Worm (Caenorhabditis elegans) whole organism, midembryonic: ENCODE results near the gene ZC404.15.

ENCODE experiments used
- flt-1 ChIP-seq: fragments of 200-800 bp; sonication (Bioruptor generic); IDR thresholded peaks from 2 replicates; pipeline ENCODE4 v1.3.6; 2022; ENCODE audit warnings: missing genetic modification characterization, missing compliant biosample characterization
- ztf-29 ChIP-seq: fragments of 200-800 bp; sonication (Bioruptor generic); IDR thresholded peaks from 2 replicates; pipeline ENCODE4 v1.3.6; 2022; ENCODE audit warnings: missing genetic modification reagents, missing genetic modification characterization, missing compliant biosample characterization

- TF ChIP-seq flt-1 (GFP tag; lab: Robert Waterston, UW): no peak
- no peak for TF ChIP-seq ztf-29
These were observed 33.6 kb downstream of the ZC404.15 start for ce11 chrV:6813862-6814261.
